Worm (Caenorhabditis elegans): ENCODE measurements around the gene hrg-7.

The hrg-7 gene

ce11 chrV:12728062-12728665 is 13.7 kb upstream of the hrg-7 start, which contains the start of the genes rpl-28 and mrpl-49 (continued):
- TF ChIP-seq unc-62 (GFP tag; optimal IDR thresholded peaks at IDR 0.05) (no peak), nhr-21 (tag; optimal IDR thresholded peaks at IDR 0.05) (peak; percentile 75)

- TF ChIP-seq crh-2 (tag; optimal IDR thresholded peaks at IDR 0.05) (no peak), gmeb-1 (tag; optimal IDR thresholded peaks at IDR 0.05) (no peak), blmp-1 (tag; optimal IDR thresholded peaks at IDR 0.05; ENCODE audit: insufficient read depth) (no peak)
Observed at ce11 chrV:12729220-12729619, 12.6 kb upstream of the hrg-7 start, which contains the start of gene R11D1.10. TSS of gene R11D1.10 (plus strand) at chrV:12729520.

ce11 chrV:12732734-12733133 is 9.1 kb upstream of the hrg-7 start:
- TF ChIP-seq fos-1 (tag; optimal IDR thresholded peaks at IDR 0.05) (peak; percentile 62), crh-2 (tag; optimal IDR thresholded peaks at IDR 0.05) (peak; percentile 18), dmd-4 (tag; optimal IDR thresholded peaks at IDR 0.05) (no peak), Y55F3AM.14 (GFP tag; optimal IDR thresholded peaks at IDR 0.05) (no peak), sma-9 (GFP tag; optimal IDR thresholded peaks at IDR 0.05) (peak; percentile 46), sma-9 (tag; optimal IDR thresholded peaks at IDR 0.05) (no peak), mab-5 (tag; optimal IDR thresholded peaks at IDR 0.05) (no peak)

- TF ChIP-seq lin-39 (tag; optimal IDR thresholded peaks at IDR 0.05) (no peak), fos-1 (tag; optimal IDR thresholded peaks at IDR 0.05) (peak; percentile 59), sma-9 (GFP tag; optimal IDR thresholded peaks at IDR 0.05) (peak; percentile 50), sma-9 (tag; optimal IDR thresholded peaks at IDR 0.05) (no peak), nhr-77 (tag; optimal IDR thresholded peaks at IDR 0.05) (no peak), mbf-1 (tag; optimal IDR thresholded peaks at IDR 0.05) (no peak), sma-3 (GFP tag; optimal IDR thresholded peaks at IDR 0.05) (peak; percentile 11), aly-2 (tag; optimal IDR thresholded peaks at IDR 0.05) (no peak), nhr-12 (tag; optimal IDR thresholded peaks at IDR 0.05) (no peak), nhr-129 (tag; optimal IDR thresholded peaks at IDR 0.05) (peak; percentile 87)
Observed at ce11 chrV:12733465-12734248, 8.2 kb upstream of the hrg-7 start, which contains the start of the genes dhs-21 and xbx-9. TSS of gene dhs-21 (minus strand) at chrV:12733645. TSS of gene xbx-9 (plus strand) at chrV:12734198.

- TF ChIP-seq peb-1 (tag; optimal IDR thresholded peaks at IDR 0.05), result peak; percentile 71
- TF ChIP-seq nhr-12 (tag; optimal IDR thresholded peaks at IDR 0.05), result no peak
Observed at ce11 chrV:12736166-12736753, 5.6 kb upstream of the hrg-7 start, which contains the start of gene cky-1. TSS of gene cky-1 (plus strand) at chrV:12736703.

- TF ChIP-seq aly-2 (tag; optimal IDR thresholded peaks at IDR 0.05), result no peak
- TF ChIP-seq blmp-1 (tag; optimal IDR thresholded peaks at IDR 0.05; ENCODE audit: insufficient read depth), result no peak
- TF ChIP-seq R02D3.7 (tag; optimal IDR thresholded peaks at IDR 0.05), result no peak
- no peak for TF ChIP-seq ztf-4 (tag; optimal IDR thresholded peaks at IDR 0.05)
- TF ChIP-seq snpc-4 (tag; optimal IDR thresholded peaks at IDR 0.05), result no peak
- no peak for TF ChIP-seq nhr-77 (tag; optimal IDR thresholded peaks at IDR 0.05)
- TF ChIP-seq mbf-1 (tag; optimal IDR thresholded peaks at IDR 0.05), result no peak
- TF ChIP-seq C34F6.9 (tag; optimal IDR thresholded peaks at IDR 0.05), result no peak
- no peak for TF ChIP-seq F13H6.1 (tag; optimal IDR thresholded peaks at IDR 0.05)
- no peak for TF ChIP-seq nhr-12 (tag; optimal IDR thresholded peaks at IDR 0.05)
- no peak for TF ChIP-seq lin-11 (tag; optimal IDR thresholded peaks at IDR 0.05)
- TF ChIP-seq ama-1 (optimal IDR thresholded peaks at IDR 0.05), result no peak
- no peak for TF ChIP-seq ceh-16 (tag; optimal IDR thresholded peaks at IDR 0.05)
- TF ChIP-seq lin-13 (GFP tag; optimal IDR thresholded peaks at IDR 0.05), result no peak
- no peak for TF ChIP-seq unc-62 (GFP tag; optimal IDR thresholded peaks at IDR 0.05)
Observed at ce11 chrV:12743778-12744502, 2.1 kb downstream of the hrg-7 start.
